Worm (Caenorhabditis elegans) whole organism, L1 larva: ENCODE measurements around the gene pafo-1.
A peak's percentile ranks its signal among the peaks of the same experiment; 100 is the strongest.

Experiments used
- aha-1 ChIP-seq: fragments of 150-350 bp; optimal IDR thresholded peaks from 2 replicates; lab custom pipeline; 2014; ENCODE audit warnings: missing biosample characterization, missing genetic modification characterization
- aly-2 ChIP-seq: fragments of 150-350 bp; optimal IDR thresholded peaks from 2 replicates; lab custom pipeline; 2014; ENCODE audit warnings: missing biosample characterization, missing genetic modification characterization
- ama-1 ChIP-seq: fragments of 150-350 bp; optimal IDR thresholded peaks from 2 replicates; lab custom pipeline; 2014
- blmp-1 ChIP-seq: fragments of 150-350 bp; optimal IDR thresholded peaks from 2 replicates; lab custom pipeline; 2014; ENCODE audit warnings: missing biosample characterization, missing genetic modification characterization
- ceh-63 ChIP-seq: fragments of 200-800 bp; sonication (Bioruptor generic); optimal IDR thresholded peaks from 2 replicates; lab custom pipeline; 2018; ENCODE audit warnings: mild to moderate bottlenecking, missing genetic modification characterization, missing compliant biosample characterization
- egl-27 ChIP-seq, 2 experiments: fragments of 150-350 bp in 1 of 2; sonication (generic microtip); optimal IDR thresholded peaks; 3 replicates each; lab custom pipeline; 2017 to 2018; ENCODE audit warnings: missing biosample characterization in 2 of 2, missing genetic modification characterization in 2 of 2, missing genetic modification reagents in 2 of 2
- lin-13 ChIP-seq: fragments of 150-350 bp; optimal IDR thresholded peaks from 2 replicates; lab custom pipeline; 2014; ENCODE audit warnings: missing biosample characterization, missing genetic modification reagents, missing genetic modification characterization
- nhr-84 ChIP-seq: sonication (generic microtip); optimal IDR thresholded peaks from 2 replicates; lab custom pipeline; 2017; ENCODE audit warnings: missing biosample characterization, missing genetic modification characterization
- sup-37 ChIP-seq: fragments of 200-800 bp; sonication (Bioruptor generic); optimal IDR thresholded peaks from 2 replicates; lab custom pipeline; 2018; ENCODE audit warnings: mild to moderate bottlenecking, missing genetic modification characterization, missing compliant biosample characterization
- swsn-7 ChIP-seq: sonication (generic microtip); optimal IDR thresholded peaks from 2 replicates; lab custom pipeline; 2016; ENCODE audit warnings: missing genetic modification characterization, missing compliant biosample characterization
- unc-62 ChIP-seq: fragments of 150-350 bp; optimal IDR thresholded peaks from 2 replicates; lab custom pipeline; 2014; ENCODE audit warnings: missing biosample characterization, missing genetic modification reagents, missing genetic modification characterization
- unc-98 ChIP-seq: fragments of 200-800 bp; sonication (Bioruptor generic); IDR thresholded peaks from 2 replicates; pipeline ENCODE4 v1.3.6; 2022; ENCODE audit warnings: missing genetic modification characterization, missing compliant biosample characterization
- xbp-1 ChIP-seq: sonication (generic microtip); optimal IDR thresholded peaks from 2 replicates; lab custom pipeline; 2016; ENCODE audit warnings: missing genetic modification characterization, missing compliant biosample characterization

ce11 chrV:11533365-11533949 is 12.0 kb downstream of the pafo-1 start:
- TF ChIP-seq lin-13 (GFP tag; lab: Kevin White, UChicago): no peak
- no peak for TF ChIP-seq unc-98 (GFP tag; lab: Robert Waterston, UW)
- no peak for TF ChIP-seq xbp-1 (tag; lab: Kevin White, UChicago)
- TF ChIP-seq aha-1 (tag; lab: Kevin White, UChicago): no peak
- no peak for TF ChIP-seq nhr-84
- TF ChIP-seq egl-27 (tag; optimal IDR thresholded peaks at IDR 0.05; lab: Kevin White, UChicago): no peak
- TF ChIP-seq unc-62 (GFP tag; lab: Kevin White, UChicago): no peak
- TF ChIP-seq ama-1: no peak
- no peak for TF ChIP-seq swsn-7
- TF ChIP-seq sup-37: no peak
- no peak for TF ChIP-seq blmp-1 (tag; lab: Kevin White, UChicago)
- peak; percentile 17 for TF ChIP-seq ceh-63 (GFP tag; lab: Kevin White, UChicago)
- no peak for TF ChIP-seq aly-2 (tag; lab: Kevin White, UChicago)
